Worm (Caenorhabditis elegans): ENCODE results near the gene erfa-3.

DNA sequence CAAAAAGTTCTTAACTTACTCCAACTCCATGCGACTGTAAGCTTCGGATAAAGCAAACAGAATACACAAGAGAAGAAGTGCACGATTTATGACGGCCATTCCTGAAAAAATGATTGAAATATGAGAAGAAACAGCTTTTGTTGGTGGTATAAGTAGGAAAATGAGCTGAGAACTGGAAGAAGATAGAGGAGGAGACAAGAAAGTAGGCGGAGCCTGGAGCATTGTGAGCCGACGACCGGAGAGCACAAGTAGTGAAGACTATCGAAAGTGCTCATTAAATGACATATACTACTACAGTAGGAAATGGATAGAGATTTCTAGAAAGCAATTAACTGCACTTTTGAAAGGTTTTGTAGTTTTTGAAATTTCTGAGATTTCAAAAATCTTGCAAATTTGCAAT lies 47.4 kb downstream of the erfa-3 start, which contains the start of gene nlp-80:
- TF ChIP-seq mab-9 (GFP tag; IDR thresholded peaks at IDR 0.05) (no peak), unc-86 (tag; optimal IDR thresholded peaks at IDR 0.05) (no peak), nhr-28 (tag; optimal IDR thresholded peaks at IDR 0.05) (no peak), ama-1 (optimal IDR thresholded peaks at IDR 0.05) (no peak), tbx-2 (tag; optimal IDR thresholded peaks at IDR 0.05) (no peak), lin-39 (tag; optimal IDR thresholded peaks at IDR 0.05) (no peak), nhr-47 (tag; optimal IDR thresholded peaks at IDR 0.05) (no peak), snpc-4 (tag; optimal IDR thresholded peaks at IDR 0.05) (no peak), egl-27 (tag; optimal IDR thresholded peaks at IDR 0.05) (no peak), lsy-2 (tag; optimal IDR thresholded peaks at IDR 0.05) (no peak)
